Fruit fly (Drosophila melanogaster) whole organism, embryonic: Measurements from ENCODE around the gene CG8509.
A peak's percentile ranks its signal among the peaks of the same experiment; 100 is the strongest.

Experiments used
- Bgb ChIP-seq: fragments of 200-800 bp; sonication (Bioruptor generic); IDR thresholded peaks from 2 replicates; pipeline ENCODE4 v1.3.6; 2022; ENCODE audit warnings: missing biosample characterization, missing genetic modification characterization; ENCODE audit not compliant: partially characterized antibody
- Bteb2 ChIP-seq: fragments of 200-800 bp; sonication (Bioruptor generic); optimal IDR thresholded peaks from 2 replicates; lab custom pipeline; 2016; ENCODE audit warnings: missing biosample characterization, missing genetic modification characterization
- CG10147 ChIP-seq: fragments of 200-800 bp; sonication (Bioruptor generic); optimal IDR thresholded peaks from 2 replicates; lab custom pipeline; 2019; ENCODE audit warnings: missing biosample characterization, mild to moderate bottlenecking, missing genetic modification characterization, moderate library complexity
- CG14965 ChIP-seq: fragments of 200-800 bp; sonication (Bioruptor generic); optimal IDR thresholded peaks from 2 replicates; lab custom pipeline; 2016; ENCODE audit warnings: missing biosample characterization, missing genetic modification characterization, borderline replicate concordance
- CG15011 ChIP-seq: fragments of 200-800 bp; sonication (Bioruptor generic); optimal IDR thresholded peaks from 3 replicates; lab custom pipeline; 2018; ENCODE audit warnings: missing biosample characterization, mild to moderate bottlenecking, missing genetic modification characterization
- CG15269 ChIP-seq: fragments of 200-800 bp; sonication (Bioruptor generic); optimal IDR thresholded peaks from 2 replicates; lab custom pipeline; 2018; ENCODE audit warnings: missing biosample characterization, mild to moderate bottlenecking, missing genetic modification characterization, moderate library complexity
- CG15514 ChIP-seq: fragments of 200-800 bp; sonication (Bioruptor generic); optimal IDR thresholded peaks from 3 replicates; lab custom pipeline; 2017; ENCODE audit warnings: missing biosample characterization, missing genetic modification characterization, mild to moderate bottlenecking, moderate library complexity, missing genetic modification reagents
- CG16779 ChIP-seq: fragments of 200-800 bp; sonication (Bioruptor generic); IDR thresholded peaks from 2 replicates; pipeline ENCODE4 v1.3.6; 2022; ENCODE audit warnings: missing biosample characterization, missing genetic modification characterization
- CG17328 ChIP-seq: fragments of 200-800 bp; sonication (Bioruptor generic); IDR thresholded peaks from 2 replicates; pipeline ENCODE4 v1.3.6; 2022; ENCODE audit warnings: missing biosample characterization, missing genetic modification characterization
- CG2678 ChIP-seq: fragments of 200-800 bp; sonication (Bioruptor generic); optimal IDR thresholded peaks from 3 replicates; lab custom pipeline; 2019; ENCODE audit warnings: missing biosample characterization, mild to moderate bottlenecking, missing genetic modification characterization, moderate library complexity
- CG30020 ChIP-seq: fragments of 200-800 bp; optimal IDR thresholded peaks from 2 replicates; lab custom pipeline; 2019; ENCODE audit warnings: missing biosample characterization, mild to moderate bottlenecking, missing genetic modification characterization, moderate library complexity
- CG3407 ChIP-seq: fragments of 200-800 bp; sonication (Bioruptor generic); optimal IDR thresholded peaks from 2 replicates; lab custom pipeline; 2018; ENCODE audit warnings: missing biosample characterization, mild to moderate bottlenecking, missing genetic modification characterization
- CG34422 ChIP-seq: fragments of 200-800 bp; sonication (Bioruptor generic); IDR thresholded peaks from 3 replicates; pipeline ENCODE4 v1.3.6; 2022; ENCODE audit warnings: missing biosample characterization, missing genetic modification characterization
- CG7928 ChIP-seq: fragments of 200-800 bp; sonication (Bioruptor generic); optimal IDR thresholded peaks from 2 replicates; lab custom pipeline; 2017; ENCODE audit warnings: missing biosample characterization, mild to moderate bottlenecking, missing genetic modification characterization
- CG9609 ChIP-seq: fragments of 200-800 bp; sonication (Bioruptor generic); optimal IDR thresholded peaks from 3 replicates; lab custom pipeline; 2016; ENCODE audit warnings: missing biosample characterization, missing genetic modification characterization
- Camta ChIP-seq: fragments of 200-800 bp; sonication (Bioruptor generic); optimal IDR thresholded peaks from 2 replicates; lab custom pipeline; 2016; ENCODE audit warnings: missing biosample characterization, missing genetic modification characterization
- D19B ChIP-seq: fragments of 200-800 bp; sonication (Bioruptor generic); optimal IDR thresholded peaks from 2 replicates; lab custom pipeline; 2017; ENCODE audit warnings: missing biosample characterization, mild to moderate bottlenecking, missing genetic modification characterization
- Eip74EF ChIP-seq, 2 experiments: fragments of 200-800 bp in 1 of 2; fragments of >200 bp in 1 of 2; sonication (Bioruptor generic) in 1 of 2; optimal IDR thresholded peaks; 2 replicates each; lab custom pipeline; 2017 to 2019; ENCODE audit warnings: missing biosample characterization in 2 of 2, missing genetic modification characterization in 2 of 2, mild to moderate bottlenecking in 1 of 2, moderate library complexity in 1 of 2
- H15 ChIP-seq: fragments of 200-800 bp; sonication (Bioruptor generic); IDR thresholded peaks from 3 replicates; pipeline ENCODE4 v1.3.6; 2022; ENCODE audit warnings: missing biosample characterization, missing genetic modification characterization
- Hand ChIP-seq: fragments of 200-800 bp; sonication (Bioruptor generic); optimal IDR thresholded peaks from 2 replicates; lab custom pipeline; 2017; ENCODE audit warnings: mild to moderate bottlenecking, missing biosample characterization, missing genetic modification reagents, missing genetic modification characterization
- Hmx ChIP-seq: fragments of 200-800 bp; sonication (Bioruptor generic); optimal IDR thresholded peaks from 2 replicates; lab custom pipeline; 2016; ENCODE audit warnings: missing biosample characterization, missing genetic modification characterization
- Hr39 ChIP-seq: fragments of >200 bp; optimal IDR thresholded peaks from 2 replicates; lab custom pipeline; 2017
- Lim3 ChIP-seq: fragments of 200-800 bp; sonication (Bioruptor generic); IDR thresholded peaks from 2 replicates; pipeline ENCODE4 v1.3.6; 2022; ENCODE audit warnings: missing biosample characterization, missing genetic modification characterization
- Mad ChIP-seq: fragments of 200-800 bp; sonication (Bioruptor generic); optimal IDR thresholded peaks from 2 replicates; lab custom pipeline; 2016; ENCODE audit warnings: missing biosample characterization, missing genetic modification characterization
- Max ChIP-seq: fragments of 200-800 bp; sonication (Bioruptor generic); optimal IDR thresholded peaks from 2 replicates; lab custom pipeline; 2016; ENCODE audit warnings: missing biosample characterization, mild to moderate bottlenecking, missing genetic modification characterization
- Myb ChIP-seq: fragments of 200-800 bp; sonication (Bioruptor generic); optimal IDR thresholded peaks from 2 replicates; lab custom pipeline; 2016; ENCODE audit warnings: missing biosample characterization, missing genetic modification characterization
- NC2β ChIP-seq: fragments of 200-800 bp; sonication (Bioruptor generic); optimal IDR thresholded peaks from 2 replicates; lab custom pipeline; 2016; ENCODE audit warnings: missing biosample characterization, missing genetic modification characterization
- NFAT ChIP-seq: fragments of 200-800 bp; sonication (Bioruptor generic); IDR thresholded peaks from 2 replicates; pipeline ENCODE4 v1.3.6; 2022; ENCODE audit warnings: missing biosample characterization, missing genetic modification characterization
- Nf-YB ChIP-seq: fragments of 200-800 bp; sonication (Bioruptor generic); optimal IDR thresholded peaks from 3 replicates; lab custom pipeline; 2019; ENCODE audit warnings: missing biosample characterization, mild to moderate bottlenecking, missing genetic modification characterization, moderate library complexity
- Stat92E ChIP-seq, 3 experiments: fragments of >200 bp in 2 of 3; fragments of 200-800 bp in 1 of 3; sonication (Bioruptor generic) in 1 of 3; optimal IDR thresholded peaks; 2 replicates each; lab custom pipeline; 2017 to 2019; ENCODE audit warnings: missing biosample characterization in 3 of 3, missing genetic modification characterization in 3 of 3, mild to moderate bottlenecking in 1 of 3, moderate library complexity in 1 of 3
- Taf1 ChIP-seq: fragments of 200-800 bp; sonication (Bioruptor generic); IDR thresholded peaks from 2 replicates; pipeline ENCODE4 v1.3.6; 2022; ENCODE audit warnings: missing biosample characterization, missing genetic modification characterization
- amos ChIP-seq: fragments of 200-800 bp; sonication (Bioruptor generic); IDR thresholded peaks from 2 replicates; pipeline ENCODE4 v1.3.6; 2022; ENCODE audit warnings: missing biosample characterization, missing genetic modification characterization; ENCODE audit not compliant: partially characterized antibody
- ash1 ChIP-seq: fragments of 200-800 bp; sonication (Bioruptor generic); optimal IDR thresholded peaks from 2 replicates; lab custom pipeline; 2018; ENCODE audit warnings: missing biosample characterization, mild to moderate bottlenecking, missing genetic modification characterization
- danr ChIP-seq: fragments of 200-800 bp; sonication (Bioruptor generic); IDR thresholded peaks from 2 replicates; pipeline ENCODE4 v1.3.6; 2022; ENCODE audit warnings: missing biosample characterization, missing genetic modification characterization
- esg ChIP-seq: fragments of 200-800 bp; sonication (Bioruptor generic); conservative IDR thresholded peaks from 2 replicates; pipeline ENCODE4 v1.3.6; 2022; ENCODE audit warnings: missing biosample characterization, missing genetic modification characterization
- fd96Cb ChIP-seq: fragments of 200-800 bp; sonication (Bioruptor generic); optimal IDR thresholded peaks from 2 replicates; lab custom pipeline; 2018; ENCODE audit warnings: missing biosample characterization, mild to moderate bottlenecking, missing genetic modification characterization, moderate library complexity
- jing ChIP-seq: fragments of 200-800 bp; sonication (Bioruptor generic); optimal IDR thresholded peaks from 2 replicates; lab custom pipeline; 2018; ENCODE audit warnings: missing biosample characterization, mild to moderate bottlenecking, missing genetic modification characterization
- klu ChIP-seq: fragments of 200-800 bp; sonication (Bioruptor generic); IDR thresholded peaks from 2 replicates; pipeline ENCODE4 v1.3.6; 2022; ENCODE audit warnings: missing biosample characterization, missing genetic modification characterization
- lola ChIP-seq, 3 experiments: fragments of >200 bp in 2 of 3; fragments of 200-800 bp in 1 of 3; sonication (Bioruptor generic) in 1 of 3; optimal IDR thresholded peaks; 2 replicates each; lab custom pipeline; 2017 to 2019; ENCODE audit warnings: missing biosample characterization in 3 of 3, missing genetic modification characterization in 3 of 3, mild to moderate bottlenecking in 1 of 3, moderate library complexity in 1 of 3
- odd ChIP-seq: fragments of 200-800 bp; sonication (Bioruptor generic); optimal IDR thresholded peaks from 2 replicates; lab custom pipeline; 2017; ENCODE audit warnings: missing biosample characterization, mild to moderate bottlenecking, missing genetic modification characterization
- pb ChIP-seq: fragments of 200-800 bp; sonication (Bioruptor generic); optimal IDR thresholded peaks from 3 replicates; lab custom pipeline; 2016; ENCODE audit warnings: missing biosample characterization, missing genetic modification characterization
- ro ChIP-seq: fragments of 200-800 bp; sonication (Bioruptor generic); IDR thresholded peaks from 2 replicates; pipeline ENCODE4 v1.3.6; 2022; ENCODE audit warnings: missing biosample characterization, missing genetic modification characterization
- run ChIP-seq: fragments of 200-800 bp; sonication (Bioruptor generic); optimal IDR thresholded peaks from 3 replicates; lab custom pipeline; 2018; ENCODE audit warnings: missing biosample characterization, mild to moderate bottlenecking, missing genetic modification characterization
- sens ChIP-seq: fragments of 200-800 bp; sonication (Bioruptor generic); peaks from one replicate; lab custom pipeline; 2016; ENCODE audit warnings: missing biosample characterization, missing genetic modification characterization
- slbo ChIP-seq: fragments of 200-800 bp; sonication (Bioruptor generic); IDR thresholded peaks from 2 replicates; pipeline ENCODE4 v1.3.6; 2022; ENCODE audit warnings: missing biosample characterization, missing genetic modification characterization
- unc-4 ChIP-seq: fragments of 200-800 bp; sonication (Bioruptor generic); IDR thresholded peaks from 2 replicates; pipeline ENCODE4 v1.3.6; 2022; ENCODE audit warnings: missing biosample characterization, missing genetic modification characterization; ENCODE audit not compliant: partially characterized antibody
- wek ChIP-seq: fragments of 200-800 bp; sonication (Bioruptor generic); optimal IDR thresholded peaks from 3 replicates; lab custom pipeline; 2018; ENCODE audit warnings: missing biosample characterization, mild to moderate bottlenecking, missing genetic modification characterization, moderate library complexity
- wor ChIP-seq: fragments of 200-800 bp; sonication (Bioruptor generic); IDR thresholded peaks from 2 replicates; pipeline ENCODE4 v1.3.6; 2022; ENCODE audit warnings: missing biosample characterization, missing genetic modification characterization

The CG8509 gene

DNA sequence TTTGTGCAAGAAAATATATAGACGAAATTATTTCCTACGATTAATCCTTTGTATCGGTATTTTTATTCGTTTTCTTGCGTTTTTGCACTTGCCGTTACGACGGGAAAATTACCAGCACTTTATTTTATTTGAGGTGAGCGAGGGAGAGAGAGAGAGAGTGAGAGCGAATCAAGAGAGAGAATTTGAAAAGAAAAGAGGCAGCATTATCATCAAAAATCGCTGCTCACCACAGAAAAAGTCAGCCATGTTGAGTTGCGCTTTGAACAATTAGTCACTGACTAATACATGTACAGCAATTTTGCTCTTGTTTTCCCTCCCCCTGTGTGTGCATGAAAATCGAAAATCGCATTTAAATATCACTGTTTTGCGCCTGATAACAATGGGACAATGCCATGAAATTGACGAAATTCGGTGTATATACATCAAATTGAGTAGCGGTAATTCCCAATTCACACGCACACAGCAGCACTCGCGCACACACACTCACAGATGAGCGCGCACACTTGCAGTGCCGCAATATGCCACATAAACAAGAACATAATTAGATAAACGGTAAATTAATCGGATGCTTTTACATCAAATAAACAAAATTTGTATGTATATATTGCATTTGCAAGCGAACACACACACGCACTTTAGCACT is 25.4 kb downstream of the CG8509 start (continued):
- peak; percentile 16 for TF ChIP-seq Nf-YB (GFP tag; lab: Kevin White, UChicago)
- peak; percentile 0 for TF ChIP-seq CG15514
- TF ChIP-seq CG34422 (GFP tag; lab: Robert Waterston, UW): peak; percentile 18; the same call in 1 of the 3 replicates
- TF ChIP-seq Bteb2: no peak
- TF ChIP-seq D19B (GFP tag; lab: Kevin White, UChicago): peak; percentile 55
- TF ChIP-seq CG14965 (GFP tag; lab: Kevin White, UChicago): no peak
- TF ChIP-seq jing (GFP tag; lab: Kevin White, UChicago): no peak

DNA sequence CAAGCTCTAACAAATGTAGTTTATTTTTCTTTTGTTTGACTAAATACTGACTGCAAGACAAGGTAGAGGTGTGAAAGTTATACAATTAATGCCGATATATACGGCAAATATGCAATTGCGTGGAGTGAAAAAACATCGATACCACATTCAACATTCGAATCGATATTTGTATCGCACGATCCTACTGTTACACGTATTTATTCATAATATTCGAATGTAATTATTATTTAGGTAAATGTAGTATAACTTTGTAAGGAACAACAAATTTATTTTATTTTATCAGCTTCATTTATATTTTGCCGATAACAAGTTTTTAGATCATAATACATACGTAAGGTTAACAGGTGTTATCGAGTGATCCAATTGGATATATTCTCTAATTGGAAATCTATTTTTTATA is 26.0 kb downstream of the CG8509 start, which contains the start of gene Chc:
Gene Chc (minus strand): TSS at position 98 of the 400 bp plus-strand sequence.
- TF ChIP-seq CG15514 (peak; percentile 43), esg (GFP tag; lab: Robert Waterston, UW) (no peak), Taf1 (GFP tag; lab: Robert Waterston, UW) (no peak), Stat92E (GFP tag; optimal IDR thresholded peaks at IDR 0.05; lab: Kevin White, UChicago) (no peak), CG10147 (GFP tag; lab: Kevin White, UChicago) (no peak), CG15269 (tag; lab: Kevin White, UChicago) (no peak), NFAT (no peak), D19B (GFP tag; lab: Kevin White, UChicago) (no peak), CG7928 (GFP tag; lab: Kevin White, UChicago) (no peak), danr (GFP tag; lab: Robert Waterston, UW) (no peak), Hand (no peak), unc-4 (GFP tag; lab: Robert Waterston, UW) (peak; percentile 95), Camta (GFP tag; lab: Kevin White, UChicago) (no peak), klu (GFP tag; lab: Robert Waterston, UW) (no peak), CG15011 (no peak), CG9609 (no peak), Nf-YB (GFP tag; lab: Kevin White, UChicago) (no peak), CG3407 (GFP tag; lab: Kevin White, UChicago) (no peak), pb (no peak), wor (GFP tag; lab: Robert Waterston, UW) (no peak), slbo (GFP tag; lab: Robert Waterston, UW) (no peak), CG16779 (GFP tag; lab: Robert Waterston, UW) (no peak), sens (GFP tag; lab: Kevin White, UChicago) (peak; percentile 57), odd (GFP tag; lab: Kevin White, UChicago) (no peak), ro (GFP tag; lab: Robert Waterston, UW) (no peak), NC2β (GFP tag; lab: Kevin White, UChicago) (no peak), Max (GFP tag; lab: Kevin White, UChicago) (peak; percentile 13), wek (GFP tag; lab: Kevin White, UChicago) (no peak), Hr39 (lab: Kevin White, UChicago) (no peak), Mad (GFP tag; lab: Kevin White, UChicago) (no peak), Bgb (GFP tag; lab: Robert Waterston, UW) (peak; percentile 98), Hmx (GFP tag; lab: Kevin White, UChicago) (no peak), amos (GFP tag; lab: Robert Waterston, UW) (peak; percentile 99), CG2678 (tag; lab: Kevin White, UChicago) (no peak), ash1 (GFP tag; lab: Kevin White, UChicago) (no peak), CG30020 (tag; lab: Kevin White, UChicago) (peak; percentile 68), run (tag; lab: Kevin White, UChicago) (no peak), lola (GFP tag; optimal IDR thresholded peaks at IDR 0.05; lab: Kevin White, UChicago) (no peak), fd96Cb (tag; lab: Kevin White, UChicago) (no peak), CG17328 (GFP tag; lab: Robert Waterston, UW) (no peak), Eip74EF (GFP tag; optimal IDR thresholded peaks at IDR 0.05; lab: Kevin White, UChicago) (no peak), H15 (GFP tag; lab: Robert Waterston, UW) (no peak), Myb (peak; percentile 40), Lim3 (GFP tag; lab: Robert Waterston, UW) (no peak)
